Fruit fly (Drosophila melanogaster) Kc167 (cell line): ENCODE data around the gene CG13856.

Experiments
- Sin3A ChIP-seq: fragments of >200 bp; optimal IDR thresholded peaks from 2 replicates; lab custom pipeline; 2018; ENCODE audit warnings: missing external identifiers
- psq ChIP-seq: fragments of >200 bp; optimal IDR thresholded peaks from 2 replicates; lab custom pipeline; 2017; ENCODE audit warnings: missing external identifiers
- ttk ChIP-seq: sonication (Bioruptor generic); optimal IDR thresholded peaks from 2 replicates; lab custom pipeline; 2017; ENCODE audit warnings: missing external identifiers

DNA sequence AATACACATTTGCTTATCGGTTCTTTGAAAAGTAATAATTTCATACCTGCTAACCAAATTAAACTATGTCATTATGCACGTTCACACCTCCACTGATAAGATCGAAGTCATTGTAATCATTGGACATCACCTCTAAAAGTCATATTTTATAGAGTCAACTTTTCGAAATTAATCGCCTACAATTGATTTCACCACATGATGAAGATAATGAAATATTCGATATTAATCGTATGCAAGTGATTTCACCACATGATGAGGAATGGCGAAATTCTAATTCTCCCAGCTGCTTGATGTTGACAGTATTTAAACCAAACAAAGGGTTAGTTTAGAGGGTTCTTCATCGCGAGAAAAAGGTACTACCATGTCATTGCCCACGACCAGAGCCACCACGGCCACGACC is 26.8 kb upstream of the CG13856 start, which contains the start of gene CG18596:
- no peak for TF ChIP-seq ttk
- TF ChIP-seq psq (lab: Kevin White, UChicago) = no peak
- TF ChIP-seq Sin3A (lab: Kevin White, UChicago) = no peak
